Fruit fly (Drosophila melanogaster): ENCODE measurements around the gene gammaSnap2.

dm6 chr3R:10153957-10154685 lies 32.9 kb upstream of the gammaSnap2 start:
- peak; percentile 5 for TF ChIP-seq Camta (GFP tag; optimal IDR thresholded peaks at IDR 0.05)
- no peak for TF ChIP-seq p53 (GFP tag; optimal IDR thresholded peaks at IDR 0.05)
- no peak for TF ChIP-seq CG10654 (GFP tag; optimal IDR thresholded peaks at IDR 0.05)
- TF ChIP-seq br (optimal IDR thresholded peaks at IDR 0.05) = no peak
- no peak for TF ChIP-seq HmgZ (tag; optimal IDR thresholded peaks at IDR 0.05)
- peak; percentile 65 for TF ChIP-seq CG1603 (tag; optimal IDR thresholded peaks at IDR 0.05)
- TF ChIP-seq CG16815 (GFP tag; optimal IDR thresholded peaks at IDR 0.05) = no peak
- peak; percentile 34; the same call in 1 of the 2 replicates for TF ChIP-seq Ada2b (GFP tag; IDR thresholded peaks at IDR 0.05)

Measured in whole organism, embryonic.